Worm (Caenorhabditis elegans) whole organism, L1 larva: ENCODE results near the gene fask-1.

ENCODE experiments used
- C34B4.2 ChIP-seq: sonication (generic microtip); optimal IDR thresholded peaks from 2 replicates; lab custom pipeline; 2017; ENCODE audit warnings: mild to moderate bottlenecking, missing genetic modification characterization, missing compliant biosample characterization
- alr-1 ChIP-seq: fragments of 200-800 bp; sonication (Bioruptor generic); optimal IDR thresholded peaks from 2 replicates; lab custom pipeline; 2018; ENCODE audit warnings: borderline replicate concordance, mild to moderate bottlenecking, missing genetic modification characterization, missing compliant biosample characterization
- blmp-1 ChIP-seq: fragments of 150-350 bp; optimal IDR thresholded peaks from 2 replicates; lab custom pipeline; 2014; ENCODE audit warnings: missing biosample characterization, missing genetic modification characterization
- ceh-8 ChIP-seq: fragments of 200-800 bp; sonication (Bioruptor generic); optimal IDR thresholded peaks from 2 replicates; lab custom pipeline; 2018; ENCODE audit warnings: mild to moderate bottlenecking, missing genetic modification characterization, moderate library complexity, missing compliant biosample characterization
- ceh-88 ChIP-seq: fragments of 200-800 bp; sonication (Bioruptor generic); IDR thresholded peaks from 2 replicates; pipeline ENCODE4 v1.3.6; 2022; ENCODE audit warnings: missing genetic modification characterization, missing compliant biosample characterization
- efl-1 ChIP-seq, 4 experiments: fragments of 150-350 bp; optimal IDR thresholded peaks in 3 of 4; peaks in 1 of 4; 1 replicate in 1 of 4; 2 replicates in 3 of 4; lab custom pipeline; 2014; ENCODE audit warnings: missing biosample characterization in 2 of 4, missing genetic modification characterization in 2 of 4, missing genetic modification reagents in 2 of 4
- efl-3 ChIP-seq: fragments of 200-800 bp; sonication (Bioruptor generic); optimal IDR thresholded peaks from 2 replicates; lab custom pipeline; 2018; ENCODE audit warnings: mild to moderate bottlenecking, missing genetic modification characterization, missing compliant biosample characterization
- egl-27 ChIP-seq, 2 experiments: fragments of 150-350 bp in 1 of 2; sonication (generic microtip); optimal IDR thresholded peaks; 3 replicates each; lab custom pipeline; 2017 to 2018; ENCODE audit warnings: missing biosample characterization in 2 of 2, missing genetic modification characterization in 2 of 2, missing genetic modification reagents in 2 of 2
- elt-3 ChIP-seq, 6 experiments: fragments of 150-350 bp in 1 of 6; sonication (generic microtip); optimal IDR thresholded peaks; 2 replicates each; lab custom pipeline; 2017 to 2018; ENCODE audit warnings: missing biosample characterization in 6 of 6, missing genetic modification characterization in 6 of 6, inconsistent platforms in 1 of 6
- fkh-4 ChIP-seq: sonication (generic microtip); optimal IDR thresholded peaks from 2 replicates; lab custom pipeline; 2016; ENCODE audit warnings: missing compliant biosample characterization, missing genetic modification characterization, borderline replicate concordance
- fkh-8 ChIP-seq: sonication (generic microtip); optimal IDR thresholded peaks from 2 replicates; lab custom pipeline; 2016; ENCODE audit warnings: mild to moderate bottlenecking, missing genetic modification characterization, missing compliant biosample characterization
- grh-1 ChIP-seq: fragments of 200-800 bp; sonication (Bioruptor generic); IDR thresholded peaks from 2 replicates; pipeline ENCODE4 v1.3.6; 2022; ENCODE audit warnings: missing genetic modification reagents, missing genetic modification characterization, missing compliant biosample characterization
- hlh-4 ChIP-seq: sonication (generic microtip); optimal IDR thresholded peaks from 2 replicates; lab custom pipeline; 2016; ENCODE audit warnings: mild to moderate bottlenecking, missing genetic modification characterization, missing compliant biosample characterization
- hpl-2 ChIP-seq: fragments of 150-350 bp; optimal IDR thresholded peaks from 2 replicates; lab custom pipeline; 2014; ENCODE audit warnings: missing biosample characterization, missing genetic modification reagents, missing genetic modification characterization
- jun-1 ChIP-seq: fragments of 150-350 bp; optimal IDR thresholded peaks from 2 replicates; lab custom pipeline; 2014; ENCODE audit warnings: missing biosample characterization, missing genetic modification reagents, missing genetic modification characterization
- lin-13 ChIP-seq: fragments of 150-350 bp; optimal IDR thresholded peaks from 2 replicates; lab custom pipeline; 2014; ENCODE audit warnings: missing biosample characterization, missing genetic modification reagents, missing genetic modification characterization
- lin-14 ChIP-seq: fragments of 200-800 bp; sonication (Bioruptor generic); optimal IDR thresholded peaks from 2 replicates; lab custom pipeline; 2018; ENCODE audit warnings: mild to moderate bottlenecking, missing genetic modification characterization, moderate library complexity, missing compliant biosample characterization
- lin-15B ChIP-seq: fragments of 150-350 bp; sonication (generic microtip); optimal IDR thresholded peaks from 3 replicates; lab custom pipeline; 2014; ENCODE audit warnings: missing biosample characterization, missing genetic modification characterization
- lin-35 ChIP-seq, 2 experiments: fragments of 150-350 bp; optimal IDR thresholded peaks; 2 replicates each; lab custom pipeline; 2014; ENCODE audit warnings: missing biosample characterization in 2 of 2, missing genetic modification characterization in 2 of 2, missing genetic modification reagents in 2 of 2
- lsy-2 ChIP-seq, 2 experiments: fragments of 150-350 bp; optimal IDR thresholded peaks; 2 replicates each; lab custom pipeline; 2014; ENCODE audit warnings: missing biosample characterization in 2 of 2, missing genetic modification characterization in 2 of 2
- mdl-1 ChIP-seq, 2 experiments: fragments of 150-350 bp; optimal IDR thresholded peaks; 2 replicates each; lab custom pipeline; 2014 to 2017; ENCODE audit warnings: missing biosample characterization in 2 of 2, missing genetic modification characterization in 2 of 2, inconsistent platforms in 1 of 2
- mef-2 ChIP-seq: fragments of 150-350 bp; optimal IDR thresholded peaks from 2 replicates; lab custom pipeline; 2014; ENCODE audit warnings: missing biosample characterization, missing genetic modification characterization
- mep-1 ChIP-seq: fragments of 150-350 bp; optimal IDR thresholded peaks from 2 replicates; lab custom pipeline; 2014; ENCODE audit warnings: missing biosample characterization, missing genetic modification characterization
- nhr-19 ChIP-seq: fragments of 200-800 bp; sonication (Bioruptor generic); conservative IDR thresholded peaks from 2 replicates; pipeline ENCODE4 v1.3.6; 2022; ENCODE audit warnings: missing genetic modification characterization, missing compliant biosample characterization
- nhr-20 ChIP-seq: sonication (generic microtip); optimal IDR thresholded peaks from 2 replicates; lab custom pipeline; 2016; ENCODE audit warnings: mild to moderate bottlenecking, missing genetic modification characterization, missing compliant biosample characterization
- nhr-237 ChIP-seq: fragments of 150-350 bp; optimal IDR thresholded peaks from 2 replicates; lab custom pipeline; 2014; ENCODE audit warnings: missing biosample characterization, missing genetic modification characterization
- nhr-71 ChIP-seq: sonication (generic microtip); optimal IDR thresholded peaks from 2 replicates; lab custom pipeline; 2016; ENCODE audit warnings: mild to moderate bottlenecking, missing genetic modification characterization, moderate library complexity, missing compliant biosample characterization
- nhr-76 ChIP-seq: sonication (generic microtip); optimal IDR thresholded peaks from 2 replicates; lab custom pipeline; 2017; ENCODE audit warnings: missing biosample characterization, missing genetic modification characterization
- nhr-84 ChIP-seq: sonication (generic microtip); optimal IDR thresholded peaks from 2 replicates; lab custom pipeline; 2017; ENCODE audit warnings: missing biosample characterization, missing genetic modification characterization
- nhr-85 ChIP-seq: sonication (generic microtip); peaks from one replicate; lab custom pipeline; 2016; ENCODE audit warnings: missing genetic modification characterization, inconsistent platforms, missing compliant biosample characterization
- nhr-90 ChIP-seq: sonication (generic microtip); optimal IDR thresholded peaks from 2 replicates; lab custom pipeline; 2016; ENCODE audit warnings: mild to moderate bottlenecking, missing genetic modification characterization, missing compliant biosample characterization; ENCODE audit not compliant: poor library complexity
- pqm-1 ChIP-seq: sonication (generic microtip); optimal IDR thresholded peaks from 3 replicates; lab custom pipeline; 2017; ENCODE audit warnings: missing biosample characterization, missing genetic modification characterization
- skn-1 ChIP-seq: fragments of 150-350 bp; optimal IDR thresholded peaks from 2 replicates; lab custom pipeline; 2014; ENCODE audit warnings: missing biosample characterization, missing genetic modification characterization
- snpc-4 ChIP-seq: fragments of 150-350 bp; optimal IDR thresholded peaks from 2 replicates; lab custom pipeline; 2014; ENCODE audit warnings: missing biosample characterization, missing genetic modification characterization
- snu-23 ChIP-seq: sonication (generic microtip); optimal IDR thresholded peaks from 2 replicates; lab custom pipeline; 2016; ENCODE audit warnings: missing genetic modification characterization, missing compliant biosample characterization
- sox-4 ChIP-seq: sonication (generic microtip); optimal IDR thresholded peaks from 2 replicates; lab custom pipeline; 2016; ENCODE audit warnings: missing genetic modification characterization, missing compliant biosample characterization
- tbx-2 ChIP-seq: sonication (generic microtip); optimal IDR thresholded peaks from 2 replicates; lab custom pipeline; 2016; ENCODE audit warnings: missing genetic modification characterization, missing compliant biosample characterization
- unc-130 ChIP-seq: fragments of 150-350 bp; optimal IDR thresholded peaks from 2 replicates; lab custom pipeline; 2017; ENCODE audit warnings: missing biosample characterization, missing genetic modification characterization, inconsistent platforms
- unc-86 ChIP-seq: sonication (generic microtip); optimal IDR thresholded peaks from 2 replicates; lab custom pipeline; 2016; ENCODE audit warnings: missing genetic modification characterization, missing compliant biosample characterization
- xbp-1 ChIP-seq: sonication (generic microtip); optimal IDR thresholded peaks from 2 replicates; lab custom pipeline; 2016; ENCODE audit warnings: missing genetic modification characterization, missing compliant biosample characterization
- ztf-11 ChIP-seq, 2 experiments: sonication (generic microtip); optimal IDR thresholded peaks; 2 replicates each; lab custom pipeline; 2016 to 2017; ENCODE audit warnings: missing genetic modification characterization in 2 of 2, missing biosample characterization in 1 of 2, missing compliant biosample characterization in 1 of 2
- ztf-4 ChIP-seq: fragments of 150-350 bp; optimal IDR thresholded peaks from 2 replicates; lab custom pipeline; 2014; ENCODE audit warnings: missing biosample characterization, missing genetic modification characterization

fask-1 gene

DNA sequence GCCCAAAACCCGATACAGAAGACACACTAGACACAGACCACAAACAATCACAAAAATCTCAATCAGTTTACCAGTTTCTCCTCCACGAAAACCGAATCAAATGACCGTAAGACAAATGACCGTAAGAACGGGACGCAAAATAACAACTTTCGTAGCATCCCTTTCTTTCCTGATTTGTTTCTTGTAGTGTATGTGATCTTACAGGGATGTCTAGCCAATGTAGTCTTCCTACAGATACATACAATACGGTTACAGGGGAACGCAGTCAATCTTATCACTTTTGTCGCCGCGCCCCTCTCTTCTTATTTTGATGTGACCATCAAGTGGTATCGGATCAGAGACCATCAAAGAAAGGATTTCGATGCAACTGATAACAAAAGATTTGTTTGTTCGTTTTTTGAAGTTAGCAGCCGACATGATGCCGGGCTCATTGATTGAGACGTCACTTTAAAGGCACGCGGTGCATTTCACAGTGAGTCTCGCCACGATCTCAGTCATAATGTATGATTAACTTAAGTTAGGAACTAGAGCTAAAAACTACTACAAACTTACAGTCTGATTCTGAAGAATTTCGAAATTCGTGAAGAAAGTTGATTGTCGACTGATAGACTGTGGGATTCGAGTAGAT, 24.8 kb upstream of the fask-1 start (continued):
- TF ChIP-seq mep-1 (no peak), sox-4 (tag; lab: Kevin White, UChicago) (no peak), efl-3 (GFP tag; lab: Kevin White, UChicago) (no peak), ztf-4 (peak; percentile 3), C34B4.2 (tag; lab: Kevin White, UChicago) (no peak), egl-27 (tag; optimal IDR thresholded peaks at IDR 0.05; lab: Kevin White, UChicago) (no peak), xbp-1 (tag; lab: Kevin White, UChicago) (no peak), lin-13 (GFP tag; lab: Kevin White, UChicago) (no peak), nhr-71 (tag; lab: Kevin White, UChicago) (peak; percentile 63), unc-86 (tag; lab: Kevin White, UChicago) (no peak), lin-15B (tag; lab: Kevin White, UChicago) (no peak), nhr-90 (peak; percentile 38), mef-2 (no peak), nhr-237 (no peak), nhr-85 (tag; lab: Kevin White, UChicago) (peak; percentile 93), fkh-4 (tag; lab: Kevin White, UChicago) (no peak), ztf-11 (tag; optimal IDR thresholded peaks at IDR 0.05; lab: Kevin White, UChicago) (no peak)

DNA sequence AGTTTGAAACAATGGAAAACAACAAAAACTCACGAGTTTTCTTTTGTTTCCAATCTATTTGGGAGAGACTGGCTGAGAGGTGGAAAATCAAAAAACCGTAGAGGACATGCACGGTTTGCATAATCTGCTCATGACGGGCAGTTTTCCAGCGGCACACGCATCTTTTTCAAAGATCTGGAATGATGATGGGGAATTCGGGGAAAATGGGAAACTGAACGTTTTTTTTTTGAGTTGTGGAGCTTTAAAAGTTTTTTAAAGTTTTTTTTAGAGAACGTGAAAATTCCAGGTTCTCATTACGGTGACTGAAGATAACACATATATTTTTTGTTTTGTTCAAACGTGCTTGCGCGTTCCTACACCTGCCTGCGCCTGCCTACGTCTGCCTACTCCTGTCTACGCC, 23.9 kb upstream of the fask-1 start, which contains the start of gene C39E9.7:
TSS of gene C39E9.7 (minus strand) at position 101 of the 400 bp plus-strand sequence.
- no peak for TF ChIP-seq efl-1 (optimal IDR thresholded peaks at IDR 0.05; lab: Kevin White, UChicago)
- peak in 1 of 2 experiments; percentile 26 for TF ChIP-seq efl-1 (GFP tag; optimal IDR thresholded peaks at IDR 0.05 in 1 of 2; lab: Kevin White, UChicago)
- TF ChIP-seq ceh-8 (GFP tag; lab: Kevin White, UChicago) = no peak

DNA sequence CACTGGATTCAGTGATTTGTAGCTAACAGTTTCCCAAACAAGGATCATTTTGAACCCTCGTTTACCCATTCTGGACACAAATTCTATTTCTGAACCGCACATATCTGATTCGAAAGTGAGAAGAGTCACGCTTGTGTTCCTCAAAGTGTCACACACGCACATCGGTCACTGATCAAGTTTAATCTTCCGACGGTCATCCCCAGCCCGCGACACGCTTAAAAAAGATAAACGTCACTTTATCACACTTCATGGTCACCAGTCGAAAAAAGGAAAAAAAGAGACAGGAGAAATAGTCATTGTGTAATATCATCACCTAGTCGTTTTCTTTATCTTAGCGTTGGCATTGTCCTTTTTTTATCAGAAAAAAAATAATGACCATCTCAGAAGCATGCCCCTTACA, 22.8 kb upstream of the fask-1 start:
- TF ChIP-seq nhr-71 (tag; lab: Kevin White, UChicago) (peak; percentile 64), mdl-1 (tag; optimal IDR thresholded peaks at IDR 0.05; lab: Kevin White, UChicago) (peak in 1 of 2 experiments; percentile 37), blmp-1 (tag; lab: Kevin White, UChicago) (peak; percentile 80), nhr-20 (tag; lab: Kevin White, UChicago) (peak; percentile 54), nhr-76 (tag; lab: Kevin White, UChicago) (no peak), nhr-19 (GFP tag; lab: Robert Waterston, UW) (peak; percentile 45), nhr-90 (peak; percentile 7), snu-23 (GFP tag; lab: Kevin White, UChicago) (peak; percentile 42), nhr-85 (tag; lab: Kevin White, UChicago) (peak; percentile 91), elt-3 (tag; optimal IDR thresholded peaks at IDR 0.05; lab: Kevin White, UChicago) (peak in 2 of 6 experiments; percentile 44 to 78), skn-1 (peak; percentile 1), ceh-8 (GFP tag; lab: Kevin White, UChicago) (no peak), unc-130 (no peak), lin-14 (GFP tag; lab: Kevin White, UChicago) (peak; percentile 63), lin-35 (GFP tag; optimal IDR thresholded peaks at IDR 0.05; lab: Kevin White, UChicago) (peak in 1 of 2 experiments; percentile 50)

DNA sequence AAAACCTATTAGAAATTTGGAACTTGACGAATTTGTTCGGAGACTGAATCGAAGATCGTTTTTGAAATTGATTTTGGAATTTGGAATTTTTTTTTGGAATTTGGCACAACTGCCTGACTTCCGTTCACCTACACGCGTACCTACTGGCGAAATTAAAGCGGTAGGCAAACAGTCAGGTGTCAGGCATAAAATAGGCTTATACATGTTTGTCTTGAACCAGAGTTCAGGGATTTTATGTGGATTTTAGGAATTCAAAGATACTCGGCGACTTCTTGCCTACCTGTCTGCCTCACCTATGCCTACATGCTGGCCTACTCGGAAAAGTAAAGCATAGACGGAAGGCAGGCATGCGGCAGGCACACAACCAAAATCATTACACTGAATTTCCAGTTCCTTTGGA, 22.2 kb upstream of the fask-1 start:
- TF ChIP-seq lin-35 (GFP tag; optimal IDR thresholded peaks at IDR 0.05; lab: Kevin White, UChicago) (no peak), mef-2 (no peak), pqm-1 (tag; lab: Kevin White, UChicago) (no peak)

DNA sequence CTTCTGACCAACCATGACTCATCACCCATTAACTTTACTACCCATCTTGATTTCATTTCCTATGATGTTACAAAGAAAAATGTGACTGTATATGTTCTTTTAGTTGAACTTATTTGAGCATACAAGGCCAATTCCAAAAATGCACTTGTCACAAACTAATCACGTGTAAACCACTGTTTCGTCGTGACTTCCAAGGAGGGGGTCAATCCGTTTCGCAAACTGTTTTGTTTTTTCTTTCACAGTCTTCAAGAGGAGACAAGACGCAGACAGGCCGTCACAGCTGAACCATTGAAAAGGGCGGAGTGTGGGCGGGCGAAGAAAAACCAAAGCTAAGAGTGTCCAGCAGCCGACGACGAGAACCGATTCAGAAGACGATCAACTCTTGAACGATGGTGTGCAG, 21.4 kb upstream of the fask-1 start, which contains the start of gene C39E9.8:
TSS of gene C39E9.8 (plus strand) at position 328 of the 400 bp plus-strand sequence.
- TF ChIP-seq ceh-88 (GFP tag; lab: Robert Waterston, UW) = no peak
- TF ChIP-seq nhr-71 (tag; lab: Kevin White, UChicago) = peak; percentile 62
- peak; percentile 25 for TF ChIP-seq snu-23 (GFP tag; lab: Kevin White, UChicago)
- TF ChIP-seq nhr-20 (tag; lab: Kevin White, UChicago) = peak; percentile 60
- TF ChIP-seq nhr-19 (GFP tag; lab: Robert Waterston, UW) = peak; percentile 35
- no peak for TF ChIP-seq mep-1
- TF ChIP-seq lin-35 (GFP tag; optimal IDR thresholded peaks at IDR 0.05; lab: Kevin White, UChicago) = peak in 1 of 2 experiments; percentile 63
- TF ChIP-seq fkh-4 (tag; lab: Kevin White, UChicago) = no peak
- TF ChIP-seq grh-1 (GFP tag; lab: Robert Waterston, UW) = peak; percentile 23; the same call in 1 of the 2 replicates
- no peak for TF ChIP-seq mef-2
- TF ChIP-seq nhr-84 (tag; lab: Kevin White, UChicago) = no peak
- no peak for TF ChIP-seq snpc-4 (tag; lab: Kevin White, UChicago)
- TF ChIP-seq tbx-2 (tag; lab: Kevin White, UChicago) = no peak
- TF ChIP-seq jun-1 (tag; lab: Kevin White, UChicago) = peak; percentile 24
- no peak for TF ChIP-seq fkh-8
- no peak for TF ChIP-seq alr-1 (tag; lab: Kevin White, UChicago)
- TF ChIP-seq hpl-2 (GFP tag; lab: Kevin White, UChicago) = no peak
- no peak for TF ChIP-seq hlh-4 (tag; lab: Kevin White, UChicago)
- no peak for TF ChIP-seq lsy-2 (tag; optimal IDR thresholded peaks at IDR 0.05; lab: Kevin White, UChicago)
- peak; percentile 89 for TF ChIP-seq nhr-85 (tag; lab: Kevin White, UChicago)
- TF ChIP-seq lin-14 (GFP tag; lab: Kevin White, UChicago) = peak; percentile 70
- peak; percentile 43 for TF ChIP-seq nhr-90
